Worm (Caenorhabditis elegans) whole organism, late embryonic: Measurements from ENCODE around the gene Y34B4A.7.

Source experiments
- C08G9.2 ChIP-seq: sonication (generic microtip); optimal IDR thresholded peaks from 2 replicates; lab custom pipeline; 2016; ENCODE audit warnings: mild to moderate bottlenecking, missing genetic modification characterization, moderate library complexity, missing compliant biosample characterization
- F13H6.1 ChIP-seq: sonication (generic microtip); optimal IDR thresholded peaks from 2 replicates; lab custom pipeline; 2016; ENCODE audit warnings: missing genetic modification characterization, missing compliant biosample characterization
- K02D7.2 ChIP-seq: sonication (generic microtip); optimal IDR thresholded peaks from 2 replicates; lab custom pipeline; 2017; ENCODE audit warnings: mild to moderate bottlenecking, missing genetic modification characterization, missing compliant biosample characterization
- K09A11.1 ChIP-seq: sonication (generic microtip); optimal IDR thresholded peaks from 2 replicates; lab custom pipeline; 2017; ENCODE audit warnings: antibody characterized with exemption, mild to moderate bottlenecking, missing genetic modification characterization, missing compliant biosample characterization; ENCODE audit not compliant: insufficient read depth
- Y22D7AL.16 ChIP-seq: sonication (generic microtip); optimal IDR thresholded peaks from 2 replicates; lab custom pipeline; 2016; ENCODE audit warnings: missing genetic modification characterization, missing compliant biosample characterization
- ahr-1 ChIP-seq: sonication (generic microtip); optimal IDR thresholded peaks from 2 replicates; lab custom pipeline; 2016; ENCODE audit warnings: missing genetic modification characterization, missing compliant biosample characterization
- ama-1 ChIP-seq: fragments of 150-350 bp; optimal IDR thresholded peaks from 2 replicates; lab custom pipeline; 2014
- ceh-14 ChIP-seq: sonication (generic microtip); optimal IDR thresholded peaks from 2 replicates; lab custom pipeline; 2016; ENCODE audit warnings: missing genotype, missing genetic modification characterization, missing compliant biosample characterization
- ceh-18 ChIP-seq: sonication (generic microtip); optimal IDR thresholded peaks from 2 replicates; lab custom pipeline; 2016; ENCODE audit warnings: missing genetic modification characterization, missing compliant biosample characterization
- ceh-19 ChIP-seq: fragments of 200-800 bp; sonication (Bioruptor generic); optimal IDR thresholded peaks from 2 replicates; lab custom pipeline; 2018; ENCODE audit warnings: mild to moderate bottlenecking, missing genetic modification characterization, missing compliant biosample characterization
- ceh-2 ChIP-seq: sonication (generic microtip); optimal IDR thresholded peaks from 2 replicates; lab custom pipeline; 2016; ENCODE audit warnings: missing genotype, missing genetic modification characterization, missing compliant biosample characterization
- ceh-22 ChIP-seq: sonication (generic microtip); optimal IDR thresholded peaks from 2 replicates; lab custom pipeline; 2017; ENCODE audit warnings: missing biosample characterization, missing genetic modification characterization
- ceh-30 ChIP-seq: fragments of 150-350 bp; optimal IDR thresholded peaks from 2 replicates; lab custom pipeline; 2014; ENCODE audit warnings: missing biosample characterization, missing genetic modification characterization
- ceh-31 ChIP-seq: sonication (generic microtip); optimal IDR thresholded peaks from 2 replicates; lab custom pipeline; 2016; ENCODE audit warnings: missing genetic modification characterization, missing compliant biosample characterization
- ceh-34 ChIP-seq: sonication (generic microtip); optimal IDR thresholded peaks from 2 replicates; lab custom pipeline; 2016; ENCODE audit warnings: mild to moderate bottlenecking, missing genetic modification characterization, missing compliant biosample characterization
- ceh-45 ChIP-seq: fragments of 200-800 bp; sonication (Bioruptor generic); IDR thresholded peaks from 2 replicates; pipeline ENCODE4 v1.3.6; 2022; ENCODE audit warnings: missing genetic modification reagents, missing genetic modification characterization, missing compliant biosample characterization
- ceh-48 ChIP-seq: sonication (generic microtip); optimal IDR thresholded peaks from 2 replicates; lab custom pipeline; 2016; ENCODE audit warnings: missing genetic modification characterization, inconsistent platforms, missing compliant biosample characterization
- ceh-6 ChIP-seq: fragments of 200-800 bp; sonication (Bioruptor generic); optimal IDR thresholded peaks from 2 replicates; lab custom pipeline; 2018; ENCODE audit warnings: mild to moderate bottlenecking, missing genetic modification characterization, missing compliant biosample characterization
- ceh-9 ChIP-seq: sonication (generic microtip); optimal IDR thresholded peaks from 2 replicates; lab custom pipeline; 2016; ENCODE audit warnings: mild to moderate bottlenecking, missing genetic modification characterization, inconsistent platforms, missing compliant biosample characterization
- dmd-4 ChIP-seq: sonication (generic microtip); optimal IDR thresholded peaks from 2 replicates; lab custom pipeline; 2016; ENCODE audit warnings: borderline replicate concordance, missing genetic modification characterization, missing compliant biosample characterization
- dve-1 ChIP-seq: sonication (generic microtip); optimal IDR thresholded peaks from 2 replicates; lab custom pipeline; 2017; ENCODE audit warnings: antibody characterized with exemption, mild to moderate bottlenecking, missing genetic modification characterization, missing compliant biosample characterization
- elt-4 ChIP-seq: sonication (generic microtip); optimal IDR thresholded peaks from 2 replicates; lab custom pipeline; 2016; ENCODE audit warnings: missing genetic modification characterization, missing compliant biosample characterization
- ets-4 ChIP-seq: sonication (generic microtip); optimal IDR thresholded peaks from 2 replicates; lab custom pipeline; 2016; ENCODE audit warnings: missing genetic modification characterization, missing compliant biosample characterization
- eyg-1 ChIP-seq: sonication (generic microtip); optimal IDR thresholded peaks from 2 replicates; lab custom pipeline; 2016; ENCODE audit warnings: missing genotype, missing genetic modification characterization, missing compliant biosample characterization
- fax-1 ChIP-seq: sonication (generic microtip); optimal IDR thresholded peaks from 2 replicates; lab custom pipeline; 2016; ENCODE audit warnings: missing genotype, missing genetic modification characterization, missing compliant biosample characterization
- fkh-10 ChIP-seq: fragments of 150-350 bp; optimal IDR thresholded peaks from 2 replicates; lab custom pipeline; 2014; ENCODE audit warnings: missing biosample characterization, missing genetic modification reagents, missing genetic modification characterization
- fkh-6 ChIP-seq: sonication (generic microtip); optimal IDR thresholded peaks from 2 replicates; lab custom pipeline; 2016; ENCODE audit warnings: missing genetic modification characterization, missing compliant biosample characterization
- gmeb-2 ChIP-seq: sonication (generic microtip); optimal IDR thresholded peaks from 2 replicates; lab custom pipeline; 2016; ENCODE audit warnings: missing genetic modification characterization, inconsistent platforms, missing compliant biosample characterization
- hlh-13 ChIP-seq: fragments of 200-800 bp; sonication (Bioruptor generic); optimal IDR thresholded peaks from 2 replicates; lab custom pipeline; 2018; ENCODE audit warnings: mild to moderate bottlenecking, missing genetic modification characterization, missing compliant biosample characterization
- hlh-15 ChIP-seq: sonication (generic microtip); optimal IDR thresholded peaks from 2 replicates; lab custom pipeline; 2016; ENCODE audit warnings: missing genetic modification characterization, missing compliant biosample characterization
- hlh-30 ChIP-seq: sonication (generic microtip); optimal IDR thresholded peaks from 2 replicates; lab custom pipeline; 2017; ENCODE audit warnings: antibody characterized with exemption, missing genetic modification characterization, missing compliant biosample characterization; ENCODE audit not compliant: insufficient read depth
- hlh-6 ChIP-seq: sonication (generic microtip); optimal IDR thresholded peaks from 2 replicates; lab custom pipeline; 2016; ENCODE audit warnings: missing genotype, missing genetic modification characterization, missing compliant biosample characterization
- hlh-8 ChIP-seq: sonication (generic microtip); optimal IDR thresholded peaks from 2 replicates; lab custom pipeline; 2016; ENCODE audit warnings: missing genotype, missing genetic modification characterization, missing compliant biosample characterization
- lin-11 ChIP-seq: fragments of 200-800 bp; sonication (Bioruptor generic); optimal IDR thresholded peaks from 2 replicates; lab custom pipeline; 2018; ENCODE audit warnings: mild to moderate bottlenecking, missing genetic modification characterization, missing compliant biosample characterization
- madf-2 ChIP-seq: sonication (generic microtip); optimal IDR thresholded peaks from 2 replicates; lab custom pipeline; 2017; ENCODE audit warnings: missing genetic modification characterization, missing compliant biosample characterization
- nfya-1 ChIP-seq: sonication (generic microtip); optimal IDR thresholded peaks from 2 replicates; lab custom pipeline; 2017; ENCODE audit warnings: missing genetic modification characterization, mild to moderate bottlenecking, missing compliant biosample characterization, antibody characterized with exemption, moderate library complexity
- nhr-11 ChIP-seq: fragments of 150-350 bp; optimal IDR thresholded peaks from 2 replicates; lab custom pipeline; 2014; ENCODE audit warnings: missing biosample characterization, missing genetic modification characterization
- npax-4 ChIP-seq: sonication (generic microtip); optimal IDR thresholded peaks from 2 replicates; lab custom pipeline; 2016; ENCODE audit warnings: missing genetic modification characterization, missing compliant biosample characterization
- pat-9 ChIP-seq: fragments of 200-800 bp; sonication (Bioruptor generic); optimal IDR thresholded peaks from 2 replicates; lab custom pipeline; 2018; ENCODE audit warnings: mild to moderate bottlenecking, missing genetic modification characterization, moderate library complexity, missing compliant biosample characterization
- pax-1 ChIP-seq: fragments of 150-350 bp; optimal IDR thresholded peaks from 2 replicates; lab custom pipeline; 2014; ENCODE audit warnings: missing biosample characterization, missing genetic modification characterization
- pha-2 ChIP-seq: sonication (generic microtip); optimal IDR thresholded peaks from 2 replicates; lab custom pipeline; 2017; ENCODE audit warnings: mild to moderate bottlenecking, missing genetic modification characterization, missing compliant biosample characterization
- pqm-1 ChIP-seq: sonication (generic microtip); optimal IDR thresholded peaks from 2 replicates; lab custom pipeline; 2016; ENCODE audit warnings: missing genetic modification characterization, missing compliant biosample characterization
- pros-1 ChIP-seq: fragments of 150-350 bp; optimal IDR thresholded peaks from 2 replicates; lab custom pipeline; 2014; ENCODE audit warnings: missing biosample characterization, missing genetic modification reagents, missing genetic modification characterization
- rnt-1 ChIP-seq: sonication (generic microtip); optimal IDR thresholded peaks from 2 replicates; lab custom pipeline; 2016; ENCODE audit warnings: missing genetic modification characterization, missing compliant biosample characterization
- sdc-2 ChIP-seq: sonication (generic microtip); optimal IDR thresholded peaks from 2 replicates; lab custom pipeline; 2016; ENCODE audit warnings: missing genotype, missing genetic modification characterization, missing compliant biosample characterization
- sox-2 ChIP-seq: fragments of 200-800 bp; sonication (Bioruptor generic); IDR thresholded peaks from 2 replicates; pipeline ENCODE4 v1.3.6; 2022; ENCODE audit warnings: missing genetic modification reagents, missing genetic modification characterization, missing compliant biosample characterization
- sox-4 ChIP-seq: sonication (generic microtip); optimal IDR thresholded peaks from 2 replicates; lab custom pipeline; 2017; ENCODE audit warnings: mild to moderate bottlenecking, missing genetic modification characterization, inconsistent platforms, missing compliant biosample characterization
- syd-9 ChIP-seq: sonication (generic microtip); optimal IDR thresholded peaks from 2 replicates; lab custom pipeline; 2016; ENCODE audit warnings: mild to moderate bottlenecking, missing genetic modification characterization, moderate library complexity, missing compliant biosample characterization
- tbx-2 ChIP-seq: sonication (generic microtip); optimal IDR thresholded peaks from 2 replicates; lab custom pipeline; 2016; ENCODE audit warnings: missing genetic modification characterization, missing compliant biosample characterization
- unc-42 ChIP-seq: sonication (generic microtip); optimal IDR thresholded peaks from 2 replicates; lab custom pipeline; 2016; ENCODE audit warnings: missing genotype, missing genetic modification characterization, missing compliant biosample characterization
- unc-86 ChIP-seq: sonication (generic microtip); optimal IDR thresholded peaks from 2 replicates; lab custom pipeline; 2016; ENCODE audit warnings: missing genetic modification characterization, missing compliant biosample characterization
- zip-5 ChIP-seq: sonication (generic microtip); optimal IDR thresholded peaks from 2 replicates; lab custom pipeline; 2016; ENCODE audit warnings: missing genetic modification characterization, missing compliant biosample characterization
- ztf-16 ChIP-seq: sonication (generic microtip); optimal IDR thresholded peaks from 2 replicates; lab custom pipeline; 2017; ENCODE audit warnings: missing genetic modification characterization, missing compliant biosample characterization

Gene Y34B4A.7

ce11 chrX:5202923-5203322 lies 41.2 kb upstream of the Y34B4A.7 start:
- no peak for TF ChIP-seq sox-4
- no peak for TF ChIP-seq ama-1 (lab: Kevin White, UChicago)

- TF ChIP-seq sdc-2 (tag; lab: Kevin White, UChicago): peak; percentile 17
- TF ChIP-seq lin-11: no peak
- TF ChIP-seq hlh-30: no peak
- no peak for TF ChIP-seq eyg-1 (tag; lab: Kevin White, UChicago)
- no peak for TF ChIP-seq K02D7.2 (tag; lab: Kevin White, UChicago)
- no peak for TF ChIP-seq zip-5 (tag; lab: Kevin White, UChicago)
- no peak for TF ChIP-seq nfya-1
- TF ChIP-seq sox-4: no peak
- TF ChIP-seq npax-4 (tag; lab: Kevin White, UChicago): no peak
- TF ChIP-seq tbx-2: peak; percentile 77
- no peak for TF ChIP-seq K09A11.1 (tag; lab: Kevin White, UChicago)
- no peak for TF ChIP-seq syd-9
- no peak for TF ChIP-seq hlh-6
- no peak for TF ChIP-seq ceh-48 (tag; lab: Kevin White, UChicago)
- no peak for TF ChIP-seq ceh-9 (tag; lab: Kevin White, UChicago)
- TF ChIP-seq elt-4 (tag; lab: Kevin White, UChicago): no peak
- no peak for TF ChIP-seq madf-2 (tag; lab: Kevin White, UChicago)
- TF ChIP-seq ceh-18 (tag; lab: Kevin White, UChicago): no peak
- peak; percentile 59 for TF ChIP-seq fkh-6 (tag; lab: Kevin White, UChicago)
- peak; percentile 22 for TF ChIP-seq ceh-14
- TF ChIP-seq sox-2 (GFP tag; lab: Robert Waterston, UW): no peak
- TF ChIP-seq ama-1 (lab: Kevin White, UChicago): no peak
- TF ChIP-seq hlh-8 (tag; lab: Kevin White, UChicago): no peak
- no peak for TF ChIP-seq fax-1
- no peak for TF ChIP-seq dmd-4 (tag; lab: Kevin White, UChicago)
- no peak for TF ChIP-seq hlh-13 (GFP tag; lab: Kevin White, UChicago)
- TF ChIP-seq pha-2 (tag; lab: Kevin White, UChicago): no peak
- TF ChIP-seq ets-4 (tag; lab: Kevin White, UChicago): no peak
- no peak for TF ChIP-seq nhr-11 (tag; lab: Kevin White, UChicago)
- peak; percentile 58 for TF ChIP-seq C08G9.2
- no peak for TF ChIP-seq rnt-1 (tag; lab: Kevin White, UChicago)
- TF ChIP-seq ceh-2 (tag; lab: Kevin White, UChicago): peak; percentile 57
- no peak for TF ChIP-seq ceh-30 (tag; lab: Kevin White, UChicago)
- no peak for TF ChIP-seq gmeb-2 (tag; lab: Kevin White, UChicago)
- TF ChIP-seq dve-1 (tag; lab: Kevin White, UChicago): no peak
- TF ChIP-seq ztf-16: no peak
- no peak for TF ChIP-seq ceh-45
- TF ChIP-seq fkh-10 (GFP tag; lab: Kevin White, UChicago): no peak
- TF ChIP-seq hlh-15 (tag; lab: Kevin White, UChicago): no peak
- no peak for TF ChIP-seq Y22D7AL.16 (tag; lab: Kevin White, UChicago)
- TF ChIP-seq pqm-1 (tag; lab: Kevin White, UChicago): no peak
- no peak for TF ChIP-seq unc-42 (tag; lab: Kevin White, UChicago)
- TF ChIP-seq pax-1 (tag; lab: Kevin White, UChicago): no peak
- no peak for TF ChIP-seq unc-86 (tag; lab: Kevin White, UChicago)
- no peak for TF ChIP-seq ceh-19
- TF ChIP-seq ceh-34 (tag; lab: Kevin White, UChicago): no peak
- TF ChIP-seq pros-1 (tag; lab: Kevin White, UChicago): no peak
- no peak for TF ChIP-seq ahr-1 (tag; lab: Kevin White, UChicago)
- no peak for TF ChIP-seq F13H6.1 (tag; lab: Kevin White, UChicago)
- no peak for TF ChIP-seq pat-9 (tag; lab: Kevin White, UChicago)
- TF ChIP-seq ceh-6 (GFP tag; lab: Kevin White, UChicago): no peak
- no peak for TF ChIP-seq ceh-22 (tag; lab: Kevin White, UChicago)
- peak; percentile 85 for TF ChIP-seq ceh-31 (tag; lab: Kevin White, UChicago)
These were observed 38.6 kb upstream of the Y34B4A.7 start, which contains the start of gene H28G03.2 for ce11 chrX:5205561-5205960. Gene H28G03.2 (plus strand): TSS chrX:5205760.
